Worm (Caenorhabditis elegans): ENCODE results near the gene nhr-134.

DNA sequence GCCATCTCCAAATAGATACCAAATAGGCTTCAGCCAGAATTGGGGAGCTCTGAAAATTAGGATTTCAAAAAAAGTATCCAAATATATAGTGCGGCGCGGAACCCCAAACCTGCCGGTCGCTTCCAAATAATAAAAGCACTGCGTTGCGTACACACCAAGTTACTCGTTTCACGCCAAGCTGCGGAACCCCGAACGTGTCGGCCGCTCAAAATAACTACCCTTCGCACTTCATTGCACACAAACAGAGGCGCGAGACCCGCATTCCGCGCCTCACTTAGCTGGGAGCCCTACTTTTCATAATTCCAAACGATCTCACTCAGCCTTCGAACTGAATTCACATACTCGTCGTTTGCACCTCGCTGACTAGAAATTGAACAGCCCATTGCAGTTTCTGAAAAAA, 31.4 kb upstream of the nhr-134 start:
- TF ChIP-seq him-1 (tag; optimal IDR thresholded peaks at IDR 0.05) (no peak), dao-5 (tag; optimal IDR thresholded peaks at IDR 0.05) (no peak), W03F9.2 (tag; optimal IDR thresholded peaks at IDR 0.05) (no peak)

Measured in whole organism, L4/young adult.